Worm (Caenorhabditis elegans) whole organism, L1 larva: ENCODE results near the gene C40H1.9.

Experiments
- aly-2 ChIP-seq: fragments of 150-350 bp; optimal IDR thresholded peaks from 2 replicates; lab custom pipeline; 2014; ENCODE audit warnings: missing biosample characterization, missing genetic modification characterization
- lin-13 ChIP-seq: fragments of 150-350 bp; optimal IDR thresholded peaks from 2 replicates; lab custom pipeline; 2014; ENCODE audit warnings: missing biosample characterization, missing genetic modification reagents, missing genetic modification characterization
- nhr-77 ChIP-seq: fragments of 150-350 bp; optimal IDR thresholded peaks from 2 replicates; lab custom pipeline; 2014; ENCODE audit warnings: missing biosample characterization, missing genetic modification characterization
- snpc-4 ChIP-seq: fragments of 150-350 bp; optimal IDR thresholded peaks from 2 replicates; lab custom pipeline; 2014; ENCODE audit warnings: missing biosample characterization, missing genetic modification characterization
- unc-98 ChIP-seq: fragments of 200-800 bp; sonication (Bioruptor generic); IDR thresholded peaks from 2 replicates; pipeline ENCODE4 v1.3.6; 2022; ENCODE audit warnings: missing genetic modification characterization, missing compliant biosample characterization
- ztf-11 ChIP-seq, 2 experiments: sonication (generic microtip); optimal IDR thresholded peaks; 2 replicates each; lab custom pipeline; 2016 to 2017; ENCODE audit warnings: missing genetic modification characterization in 2 of 2, missing biosample characterization in 1 of 2, missing compliant biosample characterization in 1 of 2
- ztf-4 ChIP-seq: fragments of 150-350 bp; optimal IDR thresholded peaks from 2 replicates; lab custom pipeline; 2014; ENCODE audit warnings: missing biosample characterization, missing genetic modification characterization

- TF ChIP-seq lin-13 (GFP tag; lab: Kevin White, UChicago) (no peak), ztf-4 (no peak), nhr-77 (tag; lab: Kevin White, UChicago) (no peak), snpc-4 (tag; lab: Kevin White, UChicago) (no peak), aly-2 (tag; lab: Kevin White, UChicago) (no peak), unc-98 (GFP tag; lab: Robert Waterston, UW) (no peak), ztf-11 (tag; optimal IDR thresholded peaks at IDR 0.05; lab: Kevin White, UChicago) (no peak)
Measured at ce11 chrIII:9326528-9326927, 6.8 kb downstream of the C40H1.9 start.
